Worm (Caenorhabditis elegans): ENCODE measurements around the gene fbxb-6.

ce11 chrII:2081257-2081656 is 16.7 kb downstream of the fbxb-6 start, which contains the start of gene T16A1.4:
- TF ChIP-seq mml-1 (tag; optimal IDR thresholded peaks at IDR 0.05) (no peak), nhr-11 (tag; optimal IDR thresholded peaks at IDR 0.05) (no peak), ztf-4 (tag; optimal IDR thresholded peaks at IDR 0.05) (no peak), unc-39 (tag; optimal IDR thresholded peaks at IDR 0.05) (no peak), lsy-12 (tag; optimal IDR thresholded peaks at IDR 0.05) (no peak), mdl-1 (tag; optimal IDR thresholded peaks at IDR 0.05) (no peak), R02D3.7 (tag; optimal IDR thresholded peaks at IDR 0.05) (no peak), nhr-25 (tag; optimal IDR thresholded peaks at IDR 0.05) (no peak), nhr-77 (tag; optimal IDR thresholded peaks at IDR 0.05) (no peak), zag-1 (tag; optimal IDR thresholded peaks at IDR 0.05) (no peak), pha-4 (tag; optimal IDR thresholded peaks at IDR 0.05) (no peak), nhr-76 (tag; optimal IDR thresholded peaks at IDR 0.05) (no peak)
